Worm (Caenorhabditis elegans) whole organism, mixed stage, embryonic: Measurements from ENCODE around the gene athp-1.

Experiments used
- bed-3 ChIP-seq: fragments of 200-800 bp; sonication (Bioruptor generic); optimal IDR thresholded peaks from 3 replicates; lab custom pipeline; 2018; ENCODE audit warnings: mild to moderate bottlenecking, missing genetic modification characterization, moderate library complexity, missing compliant biosample characterization
- blmp-1 ChIP-seq: fragments of 150-350 bp; optimal IDR thresholded peaks from 2 replicates; lab custom pipeline; 2014; ENCODE audit warnings: missing biosample characterization, missing genetic modification characterization
- ceh-83 ChIP-seq: fragments of 200-800 bp; sonication (Bioruptor generic); optimal IDR thresholded peaks from 2 replicates; lab custom pipeline; 2018; ENCODE audit warnings: mild to moderate bottlenecking, missing genetic modification characterization, missing compliant biosample characterization
- cnd-1 ChIP-seq: fragments of 200-800 bp; sonication (Bioruptor generic); optimal IDR thresholded peaks from 2 replicates; lab custom pipeline; 2018; ENCODE audit warnings: mild to moderate bottlenecking, missing genetic modification characterization, missing compliant biosample characterization
- flh-1 ChIP-seq: fragments of 200-800 bp; sonication (Bioruptor generic); optimal IDR thresholded peaks from 2 replicates; lab custom pipeline; 2018; ENCODE audit warnings: mild to moderate bottlenecking, missing genetic modification characterization, moderate library complexity, missing compliant biosample characterization
- lin-13 ChIP-seq: fragments of 150-350 bp; optimal IDR thresholded peaks from 2 replicates; lab custom pipeline; 2014; ENCODE audit warnings: missing biosample characterization, missing genetic modification characterization
- nhr-237 ChIP-seq: fragments of 150-350 bp; optimal IDR thresholded peaks from 2 replicates; lab custom pipeline; 2014; ENCODE audit warnings: missing biosample characterization, missing genetic modification characterization
- nhr-28 ChIP-seq: fragments of 150-350 bp; optimal IDR thresholded peaks from 2 replicates; lab custom pipeline; 2014; ENCODE audit warnings: missing biosample characterization, missing genetic modification characterization
- nhr-76 ChIP-seq: sonication (generic microtip); optimal IDR thresholded peaks from 2 replicates; lab custom pipeline; 2017; ENCODE audit warnings: missing biosample characterization, missing genetic modification characterization
- snpc-4 ChIP-seq: fragments of 150-350 bp; optimal IDR thresholded peaks from 2 replicates; lab custom pipeline; 2014; ENCODE audit warnings: missing biosample characterization, missing genetic modification characterization
- unc-120 ChIP-seq: sonication (generic microtip); optimal IDR thresholded peaks from 2 replicates; lab custom pipeline; 2017; ENCODE audit warnings: missing genetic modification characterization, missing compliant biosample characterization; ENCODE audit not compliant: poor library complexity, severe bottlenecking
- unc-39 ChIP-seq: fragments of 150-350 bp; optimal IDR thresholded peaks from 2 replicates; lab custom pipeline; 2014; ENCODE audit warnings: missing biosample characterization, missing genetic modification characterization
- unc-62 ChIP-seq: fragments of 150-350 bp; optimal IDR thresholded peaks from 2 replicates; lab custom pipeline; 2014; ENCODE audit warnings: missing biosample characterization, missing genetic modification reagents, missing genetic modification characterization
- ztf-11 ChIP-seq: fragments of 150-350 bp; optimal IDR thresholded peaks from 2 replicates; lab custom pipeline; 2014; ENCODE audit warnings: missing biosample characterization, missing genetic modification characterization

The athp-1 gene

DNA sequence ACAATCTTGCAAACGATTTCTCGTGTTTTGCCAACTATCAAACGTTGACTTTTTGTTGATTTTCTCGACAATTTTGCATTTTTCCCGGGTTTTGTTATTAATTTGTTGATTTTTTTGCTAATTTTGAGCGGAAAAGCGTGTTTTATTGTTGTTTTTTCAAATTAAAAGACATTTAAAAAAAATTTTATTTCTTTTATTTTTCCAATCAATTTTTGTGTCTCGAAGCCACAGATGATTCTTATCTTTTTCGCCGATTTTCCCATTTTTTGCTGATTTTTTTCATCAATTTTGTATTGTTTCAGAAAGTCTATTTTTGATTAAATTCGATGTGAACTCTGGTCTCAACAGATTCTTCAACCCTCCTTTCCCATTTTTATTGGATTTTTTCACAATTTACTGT, 54.4 kb downstream of the athp-1 start, which contains the start of gene rle-1:
Gene rle-1 (plus strand): TSS at position 301 of the 400 bp plus-strand sequence.
- TF ChIP-seq unc-39 (tag; lab: Kevin White, UChicago) (no peak), ztf-11 (tag; lab: Kevin White, UChicago) (no peak), nhr-237 (no peak), lin-13 (tag; lab: Kevin White, UChicago) (no peak), snpc-4 (tag; lab: Kevin White, UChicago) (no peak), ceh-83 (GFP tag; lab: Kevin White, UChicago) (no peak)
- TF ChIP-seq, all 35 proteins: peak for 0

DNA sequence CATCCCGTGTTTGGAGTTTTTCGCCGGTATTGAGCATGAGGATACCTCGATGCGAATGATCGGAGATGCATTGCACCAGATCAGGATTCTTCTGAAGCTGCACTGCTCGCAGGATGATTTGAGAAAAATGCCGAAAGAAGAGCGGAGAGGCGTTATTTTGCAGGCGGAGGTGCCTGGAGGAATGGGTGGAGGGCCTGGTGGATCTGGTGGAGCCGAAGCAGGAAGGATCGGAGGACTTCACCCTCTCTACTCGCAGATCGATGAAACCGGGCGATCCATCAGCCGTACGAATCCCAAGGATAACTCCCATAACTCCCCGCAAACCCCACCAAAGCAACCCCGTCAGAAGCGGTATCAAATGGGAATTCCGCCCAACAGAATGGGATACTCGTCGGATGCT, 57.6 kb downstream of the athp-1 start:
- TF ChIP-seq unc-62 (GFP tag; lab: Kevin White, UChicago) (no peak), cnd-1 (tag; lab: Kevin White, UChicago) (no peak), unc-120 (tag; lab: Kevin White, UChicago) (no peak), nhr-76 (tag; lab: Kevin White, UChicago) (no peak), nhr-28 (no peak)

DNA sequence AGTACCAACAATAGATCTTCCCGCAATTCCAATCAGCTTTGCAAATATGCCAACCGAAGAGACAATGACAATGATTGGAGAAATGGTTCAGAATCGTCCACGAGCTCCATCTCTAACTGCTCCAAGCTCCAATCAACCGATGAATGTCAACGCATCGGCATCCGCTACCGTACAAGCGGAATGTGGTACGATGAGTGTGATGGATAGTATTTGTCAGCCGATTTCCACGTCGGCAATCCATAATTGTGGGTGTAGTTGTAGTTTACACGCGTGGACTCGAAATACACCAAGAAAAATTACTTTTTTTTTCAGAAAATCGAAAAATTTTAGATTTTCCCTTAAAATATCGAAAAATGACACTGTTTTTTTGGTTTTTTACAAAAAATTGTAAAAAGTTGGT, 61.3 kb downstream of the athp-1 start:
- TF ChIP-seq ztf-11 (tag; lab: Kevin White, UChicago) (no peak), nhr-237 (no peak), unc-62 (GFP tag; lab: Kevin White, UChicago) (no peak), blmp-1 (no peak), flh-1 (GFP tag; lab: Kevin White, UChicago) (no peak), bed-3 (GFP tag; lab: Kevin White, UChicago) (no peak), nhr-28 (no peak)
